Worm (Caenorhabditis elegans): Measurements from ENCODE around the gene atf-7.

DNA sequence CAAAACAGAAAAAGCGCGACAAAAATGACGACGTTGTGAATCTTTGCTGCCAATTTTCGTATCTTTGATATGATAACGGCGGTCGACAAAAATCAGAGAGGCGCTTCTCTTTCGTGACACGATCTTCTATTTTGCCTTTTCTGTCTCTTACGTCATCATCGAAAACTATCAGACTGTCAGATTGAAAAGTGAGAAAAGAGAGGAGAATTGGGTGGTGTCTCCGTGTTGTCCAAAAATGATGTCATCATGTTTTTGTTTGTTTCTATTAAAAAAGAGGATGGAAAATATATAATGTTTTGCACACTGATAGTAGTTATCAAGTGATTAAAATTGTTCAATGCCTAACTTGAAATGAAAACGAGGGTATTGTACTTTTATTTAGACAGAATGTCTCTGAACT lies 2.8 kb downstream of the atf-7 start:
- no peak for TF ChIP-seq T22C8.4 (GFP tag; IDR thresholded peaks at IDR 0.05)
- no peak for TF ChIP-seq cog-1 (tag; optimal IDR thresholded peaks at IDR 0.05)
- no peak for TF ChIP-seq flt-1 (GFP tag; IDR thresholded peaks at IDR 0.05)
- TF ChIP-seq klf-2 (GFP tag; conservative IDR thresholded peaks at IDR 0.05) = no peak

Measured in whole organism, midembryonic.